Worm (Caenorhabditis elegans) whole organism, L1 larva: ENCODE data around the gene F55B11.4.

Experiments
- C04F5.9 ChIP-seq: sonication (generic microtip); optimal IDR thresholded peaks from 2 replicates; lab custom pipeline; 2016; ENCODE audit warnings: missing genetic modification characterization, missing compliant biosample characterization
- C34B4.2 ChIP-seq: sonication (generic microtip); optimal IDR thresholded peaks from 2 replicates; lab custom pipeline; 2017; ENCODE audit warnings: mild to moderate bottlenecking, missing genetic modification characterization, missing compliant biosample characterization
- F16B12.6 ChIP-seq: fragments of 150-350 bp; optimal IDR thresholded peaks from 2 replicates; lab custom pipeline; 2014; ENCODE audit warnings: missing biosample characterization, missing genetic modification characterization
- Y116A8C.19 ChIP-seq: sonication (generic microtip); optimal IDR thresholded peaks from 2 replicates; lab custom pipeline; 2016; ENCODE audit warnings: missing compliant biosample characterization, missing genetic modification characterization, borderline replicate concordance
- aha-1 ChIP-seq: fragments of 150-350 bp; optimal IDR thresholded peaks from 2 replicates; lab custom pipeline; 2014; ENCODE audit warnings: missing biosample characterization, missing genetic modification characterization
- aly-2 ChIP-seq: fragments of 150-350 bp; optimal IDR thresholded peaks from 2 replicates; lab custom pipeline; 2014; ENCODE audit warnings: missing biosample characterization, missing genetic modification characterization
- ama-1 ChIP-seq: fragments of 150-350 bp; optimal IDR thresholded peaks from 2 replicates; lab custom pipeline; 2014
- blmp-1 ChIP-seq: fragments of 150-350 bp; optimal IDR thresholded peaks from 2 replicates; lab custom pipeline; 2014; ENCODE audit warnings: missing biosample characterization, missing genetic modification characterization
- ceh-63 ChIP-seq: fragments of 200-800 bp; sonication (Bioruptor generic); optimal IDR thresholded peaks from 2 replicates; lab custom pipeline; 2018; ENCODE audit warnings: mild to moderate bottlenecking, missing genetic modification characterization, missing compliant biosample characterization
- ceh-82 ChIP-seq, 3 experiments: fragments of 150-350 bp in 1 of 3; sonication (generic microtip) in 2 of 3; optimal IDR thresholded peaks; 2 replicates each; lab custom pipeline; 2014 to 2017; ENCODE audit warnings: missing biosample characterization in 3 of 3, missing genetic modification characterization in 3 of 3
- ceh-88 ChIP-seq: fragments of 200-800 bp; sonication (Bioruptor generic); IDR thresholded peaks from 2 replicates; pipeline ENCODE4 v1.3.6; 2022; ENCODE audit warnings: missing genetic modification characterization, missing compliant biosample characterization
- ces-1 ChIP-seq: fragments of 150-350 bp; optimal IDR thresholded peaks from 2 replicates; lab custom pipeline; 2014; ENCODE audit warnings: missing biosample characterization, missing genetic modification reagents, missing genetic modification characterization
- dpl-1 ChIP-seq, 3 experiments: fragments of 150-350 bp in 2 of 3; sonication (generic microtip) in 1 of 3; optimal IDR thresholded peaks; 2 replicates each; lab custom pipeline; 2014 to 2017; ENCODE audit warnings: missing biosample characterization in 3 of 3, missing genetic modification characterization in 3 of 3, missing genetic modification reagents in 3 of 3
- egl-13 ChIP-seq: sonication (generic microtip); optimal IDR thresholded peaks from 2 replicates; lab custom pipeline; 2016; ENCODE audit warnings: missing genotype, missing genetic modification reagents, missing genetic modification characterization, missing compliant biosample characterization
- egl-27 ChIP-seq, 2 experiments: fragments of 150-350 bp in 1 of 2; sonication (generic microtip); optimal IDR thresholded peaks; 3 replicates each; lab custom pipeline; 2017 to 2018; ENCODE audit warnings: missing biosample characterization in 2 of 2, missing genetic modification characterization in 2 of 2, missing genetic modification reagents in 2 of 2
- elt-2 ChIP-seq: sonication (generic microtip); optimal IDR thresholded peaks from 2 replicates; lab custom pipeline; 2016; ENCODE audit warnings: missing genetic modification characterization, mild to moderate bottlenecking, inconsistent platforms, missing compliant biosample characterization, missing genetic modification reagents
- elt-3 ChIP-seq, 6 experiments: fragments of 150-350 bp in 1 of 6; sonication (generic microtip); optimal IDR thresholded peaks; 2 replicates each; lab custom pipeline; 2017 to 2018; ENCODE audit warnings: missing biosample characterization in 6 of 6, missing genetic modification characterization in 6 of 6, inconsistent platforms in 1 of 6
- fkh-10 ChIP-seq: sonication (generic microtip); optimal IDR thresholded peaks from 2 replicates; lab custom pipeline; 2017; ENCODE audit warnings: missing biosample characterization, missing genetic modification reagents, missing genetic modification characterization
- fkh-4 ChIP-seq: sonication (generic microtip); optimal IDR thresholded peaks from 2 replicates; lab custom pipeline; 2016; ENCODE audit warnings: missing compliant biosample characterization, missing genetic modification characterization, borderline replicate concordance
- fkh-8 ChIP-seq: sonication (generic microtip); optimal IDR thresholded peaks from 2 replicates; lab custom pipeline; 2016; ENCODE audit warnings: mild to moderate bottlenecking, missing genetic modification characterization, missing compliant biosample characterization
- hlh-4 ChIP-seq: sonication (generic microtip); optimal IDR thresholded peaks from 2 replicates; lab custom pipeline; 2016; ENCODE audit warnings: mild to moderate bottlenecking, missing genetic modification characterization, missing compliant biosample characterization
- hpl-2 ChIP-seq: fragments of 150-350 bp; optimal IDR thresholded peaks from 2 replicates; lab custom pipeline; 2014; ENCODE audit warnings: missing biosample characterization, missing genetic modification reagents, missing genetic modification characterization
- jun-1 ChIP-seq: fragments of 150-350 bp; optimal IDR thresholded peaks from 2 replicates; lab custom pipeline; 2014; ENCODE audit warnings: missing biosample characterization, missing genetic modification reagents, missing genetic modification characterization
- lin-35 ChIP-seq, 2 experiments: fragments of 150-350 bp; optimal IDR thresholded peaks; 2 replicates each; lab custom pipeline; 2014; ENCODE audit warnings: missing biosample characterization in 2 of 2, missing genetic modification characterization in 2 of 2, missing genetic modification reagents in 2 of 2
- mab-9 ChIP-seq: fragments of 200-800 bp; sonication (Bioruptor generic); IDR thresholded peaks from 2 replicates; pipeline ENCODE4 v1.3.6; 2022; ENCODE audit warnings: missing genetic modification reagents, missing genetic modification characterization, missing compliant biosample characterization
- mdl-1 ChIP-seq, 2 experiments: fragments of 150-350 bp; optimal IDR thresholded peaks; 2 replicates each; lab custom pipeline; 2014 to 2017; ENCODE audit warnings: missing biosample characterization in 2 of 2, missing genetic modification characterization in 2 of 2, inconsistent platforms in 1 of 2
- mef-2 ChIP-seq: fragments of 150-350 bp; optimal IDR thresholded peaks from 2 replicates; lab custom pipeline; 2014; ENCODE audit warnings: missing biosample characterization, missing genetic modification characterization
- nhr-11 ChIP-seq: fragments of 150-350 bp; optimal IDR thresholded peaks from 2 replicates; lab custom pipeline; 2014; ENCODE audit warnings: missing biosample characterization, missing genetic modification characterization
- nhr-71 ChIP-seq: sonication (generic microtip); optimal IDR thresholded peaks from 2 replicates; lab custom pipeline; 2016; ENCODE audit warnings: mild to moderate bottlenecking, missing genetic modification characterization, moderate library complexity, missing compliant biosample characterization
- nhr-77 ChIP-seq: fragments of 150-350 bp; optimal IDR thresholded peaks from 2 replicates; lab custom pipeline; 2014; ENCODE audit warnings: missing biosample characterization, missing genetic modification characterization
- nhr-85 ChIP-seq: sonication (generic microtip); peaks from one replicate; lab custom pipeline; 2016; ENCODE audit warnings: missing genetic modification characterization, inconsistent platforms, missing compliant biosample characterization
- nhr-90 ChIP-seq: sonication (generic microtip); optimal IDR thresholded peaks from 2 replicates; lab custom pipeline; 2016; ENCODE audit warnings: mild to moderate bottlenecking, missing genetic modification characterization, missing compliant biosample characterization; ENCODE audit not compliant: poor library complexity
- pag-3 ChIP-seq: sonication (generic microtip); optimal IDR thresholded peaks from 2 replicates; lab custom pipeline; 2017; ENCODE audit warnings: missing genetic modification characterization, mild to moderate bottlenecking, missing compliant biosample characterization, antibody characterized with exemption, borderline replicate concordance; ENCODE audit not compliant: insufficient read depth
- pqm-1 ChIP-seq: sonication (generic microtip); optimal IDR thresholded peaks from 3 replicates; lab custom pipeline; 2017; ENCODE audit warnings: missing biosample characterization, missing genetic modification characterization
- skn-1 ChIP-seq: fragments of 150-350 bp; optimal IDR thresholded peaks from 2 replicates; lab custom pipeline; 2014; ENCODE audit warnings: missing biosample characterization, missing genetic modification characterization
- snu-23 ChIP-seq: sonication (generic microtip); optimal IDR thresholded peaks from 2 replicates; lab custom pipeline; 2016; ENCODE audit warnings: missing genetic modification characterization, missing compliant biosample characterization
- sox-4 ChIP-seq: sonication (generic microtip); optimal IDR thresholded peaks from 2 replicates; lab custom pipeline; 2016; ENCODE audit warnings: missing genetic modification characterization, missing compliant biosample characterization
- sptf-1 ChIP-seq: fragments of 150-350 bp; optimal IDR thresholded peaks from 2 replicates; lab custom pipeline; 2014; ENCODE audit warnings: missing biosample characterization, missing genetic modification characterization
- sup-37 ChIP-seq: fragments of 200-800 bp; sonication (Bioruptor generic); optimal IDR thresholded peaks from 2 replicates; lab custom pipeline; 2018; ENCODE audit warnings: mild to moderate bottlenecking, missing genetic modification characterization, missing compliant biosample characterization
- swsn-7 ChIP-seq: sonication (generic microtip); optimal IDR thresholded peaks from 2 replicates; lab custom pipeline; 2016; ENCODE audit warnings: missing genetic modification characterization, missing compliant biosample characterization
- tlp-1 ChIP-seq: fragments of 150-350 bp; optimal IDR thresholded peaks from 2 replicates; lab custom pipeline; 2014; ENCODE audit warnings: missing biosample characterization, missing genetic modification characterization
- unc-130 ChIP-seq: fragments of 150-350 bp; optimal IDR thresholded peaks from 2 replicates; lab custom pipeline; 2017; ENCODE audit warnings: missing biosample characterization, missing genetic modification characterization, inconsistent platforms
- unc-98 ChIP-seq: fragments of 200-800 bp; sonication (Bioruptor generic); IDR thresholded peaks from 2 replicates; pipeline ENCODE4 v1.3.6; 2022; ENCODE audit warnings: missing genetic modification characterization, missing compliant biosample characterization
- xbp-1 ChIP-seq: sonication (generic microtip); optimal IDR thresholded peaks from 2 replicates; lab custom pipeline; 2016; ENCODE audit warnings: missing genetic modification characterization, missing compliant biosample characterization

Gene F55B11.4

DNA sequence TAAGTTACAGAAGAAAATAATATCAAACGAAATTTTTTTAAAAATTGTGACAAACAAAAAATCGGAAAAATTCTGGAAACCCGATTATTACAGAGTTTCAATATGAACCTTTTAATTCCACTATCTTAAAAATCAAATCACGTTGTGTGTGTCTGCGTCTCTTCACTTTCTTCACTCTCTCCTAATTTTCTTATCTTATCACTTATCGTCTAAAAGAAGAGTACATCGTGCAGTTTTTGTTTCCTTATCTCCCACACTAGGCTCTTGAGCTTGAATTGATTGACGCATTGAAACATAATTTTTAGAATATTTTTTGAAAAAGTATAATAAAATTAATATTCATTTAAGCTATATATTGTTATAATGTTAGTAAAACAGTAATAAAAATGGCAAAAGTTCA is 16.5 kb downstream of the F55B11.4 start (continued):
- TF ChIP-seq pag-3, result no peak
- TF ChIP-seq Y116A8C.19 (tag; lab: Kevin White, UChicago), result no peak
- no peak for TF ChIP-seq sptf-1
- TF ChIP-seq fkh-10, result no peak
- TF ChIP-seq sox-4 (tag; lab: Kevin White, UChicago), result no peak
- TF ChIP-seq ama-1, result no peak
- TF ChIP-seq egl-13, result no peak
- peak; percentile 42 for TF ChIP-seq jun-1 (tag; lab: Kevin White, UChicago)
- TF ChIP-seq xbp-1 (tag; lab: Kevin White, UChicago), result no peak
- TF ChIP-seq unc-130, result no peak
- no peak for TF ChIP-seq nhr-77
- no peak for TF ChIP-seq blmp-1 (tag; lab: Kevin White, UChicago)
- peak; percentile 87 for TF ChIP-seq pqm-1 (tag; lab: Kevin White, UChicago)
- TF ChIP-seq skn-1 (tag; lab: Kevin White, UChicago), result no peak
- TF ChIP-seq mab-9 (GFP tag; lab: Robert Waterston, UW), result no peak
- TF ChIP-seq egl-27 (tag; optimal IDR thresholded peaks at IDR 0.05; lab: Kevin White, UChicago), result no peak
- no peak for TF ChIP-seq sup-37 (GFP tag; lab: Kevin White, UChicago)
- peak in 5 of 6 experiments; percentile 85 to 96 (median 94) for TF ChIP-seq elt-3 (tag; optimal IDR thresholded peaks at IDR 0.05; lab: Kevin White, UChicago)
- peak; percentile 99 for TF ChIP-seq elt-2 (tag; lab: Kevin White, UChicago)
- TF ChIP-seq aly-2 (tag; lab: Kevin White, UChicago), result no peak
- TF ChIP-seq fkh-4 (tag; lab: Kevin White, UChicago), result no peak
- no peak for TF ChIP-seq hpl-2
- no peak for TF ChIP-seq swsn-7 (tag; lab: Kevin White, UChicago)
- no peak for TF ChIP-seq ceh-88 (GFP tag; lab: Robert Waterston, UW)

ce11 chrIV:14413386-14413785 is 17.3 kb downstream of the F55B11.4 start:
- TF ChIP-seq nhr-90 (tag; lab: Kevin White, UChicago), result peak; percentile 36
- peak in 1 of 2 experiments; percentile 45 for TF ChIP-seq lin-35 (GFP tag; optimal IDR thresholded peaks at IDR 0.05; lab: Kevin White, UChicago)
- TF ChIP-seq hlh-4 (tag; lab: Kevin White, UChicago), result no peak
- no peak for TF ChIP-seq C34B4.2 (tag; lab: Kevin White, UChicago)
- TF ChIP-seq F16B12.6 (tag; lab: Kevin White, UChicago), result no peak
- TF ChIP-seq skn-1 (tag; lab: Kevin White, UChicago), result peak; percentile 26
- TF ChIP-seq mdl-1 (tag; optimal IDR thresholded peaks at IDR 0.05; lab: Kevin White, UChicago), result peak in 1 of 2 experiments; percentile 53
- TF ChIP-seq elt-2 (tag; lab: Kevin White, UChicago), result peak; percentile 92
- no peak for TF ChIP-seq fkh-10
- no peak for TF ChIP-seq ceh-82 (tag; optimal IDR thresholded peaks at IDR 0.05; lab: Kevin White, UChicago)
- no peak for TF ChIP-seq ces-1 (GFP tag; lab: Kevin White, UChicago)
- no peak for TF ChIP-seq swsn-7 (tag; lab: Kevin White, UChicago)
- no peak for TF ChIP-seq aha-1
- TF ChIP-seq jun-1 (tag; lab: Kevin White, UChicago), result peak; percentile 45
- peak; percentile 4 for TF ChIP-seq snu-23 (GFP tag; lab: Kevin White, UChicago)
- TF ChIP-seq dpl-1 (GFP tag; optimal IDR thresholded peaks at IDR 0.05; lab: Kevin White, UChicago), result no peak
- TF ChIP-seq ama-1, result no peak
- peak; percentile 31 for TF ChIP-seq nhr-71 (tag; lab: Kevin White, UChicago)
- TF ChIP-seq nhr-85 (tag; lab: Kevin White, UChicago), result peak; percentile 2
- TF ChIP-seq pqm-1 (tag; lab: Kevin White, UChicago), result no peak
- no peak for TF ChIP-seq unc-98 (GFP tag; lab: Robert Waterston, UW)

DNA sequence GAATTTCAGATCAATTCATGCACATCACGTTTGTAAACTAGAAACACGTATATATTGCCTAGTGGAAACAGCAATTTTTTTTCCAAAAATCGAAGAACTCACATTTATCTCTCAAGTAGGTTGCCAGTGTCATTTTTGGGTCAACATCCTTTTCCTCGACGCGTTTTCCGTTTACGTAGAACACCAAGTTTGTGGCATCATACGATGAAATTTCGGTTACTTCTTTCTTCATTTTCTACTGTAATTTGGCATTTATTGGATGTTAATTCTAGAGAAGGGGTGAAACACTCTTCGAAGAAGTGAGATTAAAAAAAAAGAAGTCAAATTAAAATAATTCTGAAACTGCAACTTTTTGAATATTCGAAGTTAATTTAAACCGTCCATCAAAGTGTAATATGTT is 18.1 kb downstream of the F55B11.4 start, which contains the start of gene xdh-1:
Gene xdh-1, minus strand, starts transcription at position 240 of the 400 bp plus-strand sequence.
- TF ChIP-seq tlp-1 (tag; lab: Kevin White, UChicago) (no peak), aly-2 (tag; lab: Kevin White, UChicago) (no peak), nhr-71 (tag; lab: Kevin White, UChicago) (no peak), fkh-8 (tag; lab: Kevin White, UChicago) (no peak), C34B4.2 (tag; lab: Kevin White, UChicago) (no peak), snu-23 (GFP tag; lab: Kevin White, UChicago) (no peak), mef-2 (tag; lab: Kevin White, UChicago) (no peak), nhr-90 (tag; lab: Kevin White, UChicago) (no peak), C04F5.9 (tag; lab: Kevin White, UChicago) (no peak), ceh-63 (GFP tag; lab: Kevin White, UChicago) (no peak), nhr-11 (tag; lab: Kevin White, UChicago) (no peak)
